Worm (Caenorhabditis elegans) whole organism, midembryonic: ENCODE data around the gene C17B7.9.

Experiments used
- T22C8.4 ChIP-seq: fragments of 200-800 bp; sonication (Bioruptor generic); IDR thresholded peaks from 2 replicates; pipeline ENCODE4 v1.3.6; 2022; ENCODE audit warnings: missing genetic modification characterization, missing compliant biosample characterization
- cog-1 ChIP-seq: sonication (generic microtip); optimal IDR thresholded peaks from 2 replicates; lab custom pipeline; 2016; ENCODE audit warnings: missing genetic modification characterization, missing compliant biosample characterization
- flt-1 ChIP-seq: fragments of 200-800 bp; sonication (Bioruptor generic); IDR thresholded peaks from 2 replicates; pipeline ENCODE4 v1.3.6; 2022; ENCODE audit warnings: missing genetic modification characterization, missing compliant biosample characterization
- klf-2 ChIP-seq: fragments of 200-800 bp; sonication (Bioruptor generic); conservative IDR thresholded peaks from 2 replicates; pipeline ENCODE4 v1.3.6; 2022; ENCODE audit warnings: missing genetic modification reagents, missing genetic modification characterization, missing compliant biosample characterization
- ref-1 ChIP-seq: fragments of 200-800 bp; sonication (Bioruptor generic); conservative IDR thresholded peaks from 2 replicates; pipeline ENCODE4 v1.3.6; 2022; ENCODE audit warnings: missing genetic modification reagents, missing genetic modification characterization, missing compliant biosample characterization
- tab-1 ChIP-seq: fragments of 200-800 bp; sonication (Bioruptor generic); IDR thresholded peaks from 2 replicates; pipeline ENCODE4 v1.3.6; 2022; ENCODE audit warnings: missing genetic modification characterization, missing compliant biosample characterization
- ztf-23 ChIP-seq: fragments of 200-800 bp; sonication (Bioruptor generic); IDR thresholded peaks from 2 replicates; pipeline ENCODE4 v1.3.6; 2022; ENCODE audit warnings: missing genetic modification reagents, missing genetic modification characterization, missing compliant biosample characterization
- ztf-29 ChIP-seq: fragments of 200-800 bp; sonication (Bioruptor generic); IDR thresholded peaks from 2 replicates; pipeline ENCODE4 v1.3.6; 2022; ENCODE audit warnings: missing genetic modification reagents, missing genetic modification characterization, missing compliant biosample characterization

ce11 chrV:3358267-3358666 is 26.3 kb upstream of the C17B7.9 start, which contains the start of gene C04E12.5:
- TF ChIP-seq tab-1 (GFP tag; lab: Robert Waterston, UW) (no peak), ztf-23 (GFP tag; lab: Robert Waterston, UW) (no peak), cog-1 (tag; lab: Kevin White, UChicago) (no peak), ztf-29 (GFP tag; lab: Robert Waterston, UW) (no peak), klf-2 (no peak), flt-1 (GFP tag; lab: Robert Waterston, UW) (no peak), ref-1 (GFP tag; lab: Robert Waterston, UW) (no peak), T22C8.4 (GFP tag; lab: Robert Waterston, UW) (no peak)
